Worm (Caenorhabditis elegans) whole organism, L2 larva: Measurements from ENCODE around the gene Y105C5B.1.

ENCODE experiments used
- ama-1 ChIP-seq: fragments of 150-350 bp; optimal IDR thresholded peaks from 2 replicates; lab custom pipeline; 2018; ENCODE audit warnings: inconsistent platforms
- dmd-4 ChIP-seq: sonication (generic microtip); optimal IDR thresholded peaks from 2 replicates; lab custom pipeline; 2017; ENCODE audit warnings: missing biosample characterization, missing genetic modification characterization
- elt-1 ChIP-seq: fragments of 150-350 bp; optimal IDR thresholded peaks from 2 replicates; lab custom pipeline; 2014; ENCODE audit warnings: missing biosample characterization, missing genetic modification characterization
- elt-3 ChIP-seq: sonication (generic microtip); optimal IDR thresholded peaks from 2 replicates; lab custom pipeline; 2017; ENCODE audit warnings: missing biosample characterization, missing genetic modification characterization
- fos-1 ChIP-seq: fragments of 150-350 bp; optimal IDR thresholded peaks from 2 replicates; lab custom pipeline; 2014; ENCODE audit warnings: missing biosample characterization, missing genetic modification characterization

DNA sequence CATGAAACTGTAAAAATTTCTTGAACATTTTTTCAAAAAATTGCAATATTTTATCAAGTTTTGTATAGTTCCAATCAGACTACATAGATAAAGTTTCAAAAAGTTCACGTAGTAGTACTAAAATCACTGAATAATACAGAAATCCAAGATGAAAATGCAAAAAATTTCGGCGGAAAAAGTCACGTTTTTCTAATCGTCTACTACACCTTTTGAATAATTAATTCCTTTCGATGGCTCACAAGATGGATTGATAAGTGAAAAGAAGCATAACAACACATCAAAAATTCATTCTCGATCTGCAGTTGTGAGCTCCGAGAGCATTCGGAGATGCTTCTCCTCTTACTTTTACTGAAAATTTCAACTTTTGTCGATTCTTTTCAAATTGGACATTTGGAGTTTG is 2.2 kb downstream of the Y105C5B.1 start, which contains the start of gene gcy-25:
- TF ChIP-seq fos-1 (tag; lab: Kevin White, UChicago) (no peak), dmd-4 (no peak), elt-3 (tag; lab: Kevin White, UChicago) (no peak), elt-1 (no peak), ama-1 (lab: Kevin White, UChicago) (no peak)
